Worm (Caenorhabditis elegans) whole organism, L1 larva: Measurements from ENCODE around the gene mul-1.
A peak's percentile ranks its signal among the peaks of the same experiment; 100 is the strongest.
"Not testable (repeated sequence)": the region's sequence is repeated elsewhere in the genome, so short reads cannot be mapped to it uniquely, and the experiment has no call there.

Source experiments
- C34B4.2 ChIP-seq: sonication (generic microtip); optimal IDR thresholded peaks from 2 replicates; lab custom pipeline; 2017; ENCODE audit warnings: mild to moderate bottlenecking, missing genetic modification characterization, missing compliant biosample characterization
- aha-1 ChIP-seq: fragments of 150-350 bp; optimal IDR thresholded peaks from 2 replicates; lab custom pipeline; 2014; ENCODE audit warnings: missing biosample characterization, missing genetic modification characterization
- alr-1 ChIP-seq: fragments of 200-800 bp; sonication (Bioruptor generic); optimal IDR thresholded peaks from 2 replicates; lab custom pipeline; 2018; ENCODE audit warnings: borderline replicate concordance, mild to moderate bottlenecking, missing genetic modification characterization, missing compliant biosample characterization
- aly-2 ChIP-seq: fragments of 150-350 bp; optimal IDR thresholded peaks from 2 replicates; lab custom pipeline; 2014; ENCODE audit warnings: missing biosample characterization, missing genetic modification characterization
- blmp-1 ChIP-seq: fragments of 150-350 bp; optimal IDR thresholded peaks from 2 replicates; lab custom pipeline; 2014; ENCODE audit warnings: missing biosample characterization, missing genetic modification characterization
- ceh-63 ChIP-seq: fragments of 200-800 bp; sonication (Bioruptor generic); optimal IDR thresholded peaks from 2 replicates; lab custom pipeline; 2018; ENCODE audit warnings: mild to moderate bottlenecking, missing genetic modification characterization, missing compliant biosample characterization
- ceh-8 ChIP-seq: fragments of 200-800 bp; sonication (Bioruptor generic); optimal IDR thresholded peaks from 2 replicates; lab custom pipeline; 2018; ENCODE audit warnings: mild to moderate bottlenecking, missing genetic modification characterization, moderate library complexity, missing compliant biosample characterization
- dpl-1 ChIP-seq, 3 experiments: fragments of 150-350 bp in 2 of 3; sonication (generic microtip) in 1 of 3; optimal IDR thresholded peaks; 2 replicates each; lab custom pipeline; 2014 to 2017; ENCODE audit warnings: missing biosample characterization in 3 of 3, missing genetic modification characterization in 3 of 3, missing genetic modification reagents in 3 of 3
- efl-1 ChIP-seq, 4 experiments: fragments of 150-350 bp; optimal IDR thresholded peaks in 3 of 4; peaks in 1 of 4; 1 replicate in 1 of 4; 2 replicates in 3 of 4; lab custom pipeline; 2014; ENCODE audit warnings: missing biosample characterization in 2 of 4, missing genetic modification characterization in 2 of 4, missing genetic modification reagents in 2 of 4
- efl-3 ChIP-seq: fragments of 200-800 bp; sonication (Bioruptor generic); optimal IDR thresholded peaks from 2 replicates; lab custom pipeline; 2018; ENCODE audit warnings: mild to moderate bottlenecking, missing genetic modification characterization, missing compliant biosample characterization
- egl-13 ChIP-seq: sonication (generic microtip); optimal IDR thresholded peaks from 2 replicates; lab custom pipeline; 2016; ENCODE audit warnings: missing genotype, missing genetic modification reagents, missing genetic modification characterization, missing compliant biosample characterization
- egl-27 ChIP-seq, 2 experiments: fragments of 150-350 bp in 1 of 2; sonication (generic microtip); optimal IDR thresholded peaks; 3 replicates each; lab custom pipeline; 2017 to 2018; ENCODE audit warnings: missing biosample characterization in 2 of 2, missing genetic modification characterization in 2 of 2, missing genetic modification reagents in 2 of 2
- elt-2 ChIP-seq: sonication (generic microtip); optimal IDR thresholded peaks from 2 replicates; lab custom pipeline; 2016; ENCODE audit warnings: missing genetic modification characterization, mild to moderate bottlenecking, inconsistent platforms, missing compliant biosample characterization, missing genetic modification reagents
- elt-3 ChIP-seq, 6 experiments: fragments of 150-350 bp in 1 of 6; sonication (generic microtip); optimal IDR thresholded peaks; 2 replicates each; lab custom pipeline; 2017 to 2018; ENCODE audit warnings: missing biosample characterization in 6 of 6, missing genetic modification characterization in 6 of 6, inconsistent platforms in 1 of 6
- hlh-17 ChIP-seq: fragments of 200-800 bp; sonication (Bioruptor generic); optimal IDR thresholded peaks from 2 replicates; lab custom pipeline; 2018; ENCODE audit warnings: missing genetic modification characterization, mild to moderate bottlenecking, missing compliant biosample characterization, moderate library complexity, borderline replicate concordance
- jun-1 ChIP-seq: fragments of 150-350 bp; optimal IDR thresholded peaks from 2 replicates; lab custom pipeline; 2014; ENCODE audit warnings: missing biosample characterization, missing genetic modification reagents, missing genetic modification characterization
- lin-15B ChIP-seq: fragments of 150-350 bp; sonication (generic microtip); optimal IDR thresholded peaks from 3 replicates; lab custom pipeline; 2014; ENCODE audit warnings: missing biosample characterization, missing genetic modification characterization
- lir-3 ChIP-seq: sonication (generic microtip); optimal IDR thresholded peaks from 2 replicates; lab custom pipeline; 2016; ENCODE audit warnings: mild to moderate bottlenecking, missing genetic modification characterization, moderate library complexity, missing compliant biosample characterization; ENCODE audit not compliant: poor library complexity
- mab-9 ChIP-seq: fragments of 200-800 bp; sonication (Bioruptor generic); IDR thresholded peaks from 2 replicates; pipeline ENCODE4 v1.3.6; 2022; ENCODE audit warnings: missing genetic modification reagents, missing genetic modification characterization, missing compliant biosample characterization
- mdl-1 ChIP-seq, 2 experiments: fragments of 150-350 bp; optimal IDR thresholded peaks; 2 replicates each; lab custom pipeline; 2014 to 2017; ENCODE audit warnings: missing biosample characterization in 2 of 2, missing genetic modification characterization in 2 of 2, inconsistent platforms in 1 of 2
- mef-2 ChIP-seq: fragments of 150-350 bp; optimal IDR thresholded peaks from 2 replicates; lab custom pipeline; 2014; ENCODE audit warnings: missing biosample characterization, missing genetic modification characterization
- mep-1 ChIP-seq: fragments of 150-350 bp; optimal IDR thresholded peaks from 2 replicates; lab custom pipeline; 2014; ENCODE audit warnings: missing biosample characterization, missing genetic modification characterization
- nhr-11 ChIP-seq: fragments of 150-350 bp; optimal IDR thresholded peaks from 2 replicates; lab custom pipeline; 2014; ENCODE audit warnings: missing biosample characterization, missing genetic modification characterization
- nhr-47 ChIP-seq: sonication (generic microtip); optimal IDR thresholded peaks from 2 replicates; lab custom pipeline; 2016; ENCODE audit warnings: mild to moderate bottlenecking, missing genetic modification characterization, moderate library complexity, missing compliant biosample characterization
- nhr-76 ChIP-seq: sonication (generic microtip); optimal IDR thresholded peaks from 2 replicates; lab custom pipeline; 2017; ENCODE audit warnings: missing biosample characterization, missing genetic modification characterization
- nhr-84 ChIP-seq: sonication (generic microtip); optimal IDR thresholded peaks from 2 replicates; lab custom pipeline; 2017; ENCODE audit warnings: missing biosample characterization, missing genetic modification characterization
- nhr-90 ChIP-seq: sonication (generic microtip); optimal IDR thresholded peaks from 2 replicates; lab custom pipeline; 2016; ENCODE audit warnings: mild to moderate bottlenecking, missing genetic modification characterization, missing compliant biosample characterization; ENCODE audit not compliant: poor library complexity
- pag-3 ChIP-seq: sonication (generic microtip); optimal IDR thresholded peaks from 2 replicates; lab custom pipeline; 2017; ENCODE audit warnings: missing genetic modification characterization, mild to moderate bottlenecking, missing compliant biosample characterization, antibody characterized with exemption, borderline replicate concordance; ENCODE audit not compliant: insufficient read depth
- rnt-1 ChIP-seq: sonication (generic microtip); optimal IDR thresholded peaks from 2 replicates; lab custom pipeline; 2016; ENCODE audit warnings: mild to moderate bottlenecking, missing genetic modification characterization, moderate library complexity, missing compliant biosample characterization
- skn-1 ChIP-seq: fragments of 150-350 bp; optimal IDR thresholded peaks from 2 replicates; lab custom pipeline; 2014; ENCODE audit warnings: missing biosample characterization, missing genetic modification characterization
- unc-130 ChIP-seq: fragments of 150-350 bp; optimal IDR thresholded peaks from 2 replicates; lab custom pipeline; 2017; ENCODE audit warnings: missing biosample characterization, missing genetic modification characterization, inconsistent platforms
- unc-30 ChIP-seq: sonication (generic microtip); optimal IDR thresholded peaks from 2 replicates; lab custom pipeline; 2017; ENCODE audit warnings: missing biosample characterization, missing genetic modification characterization
- xbp-1 ChIP-seq: sonication (generic microtip); optimal IDR thresholded peaks from 2 replicates; lab custom pipeline; 2016; ENCODE audit warnings: missing genetic modification characterization, missing compliant biosample characterization

mul-1 gene

ce11 chrIV:4137472-4137871 lies 14.5 kb upstream of the mul-1 start, which contains the start of gene F49F1.9:
F49F1.9 (minus strand) TSS chrIV:4137572.
- TF ChIP-seq lir-3 (tag; lab: Kevin White, UChicago) (no peak), nhr-11 (no peak), egl-13 (tag; lab: Kevin White, UChicago) (no peak), nhr-84 (no peak), rnt-1 (tag; lab: Kevin White, UChicago) (no peak), egl-27 (tag; optimal IDR thresholded peaks at IDR 0.05; lab: Kevin White, UChicago) (no peak), ceh-63 (GFP tag; lab: Kevin White, UChicago) (no peak), mdl-1 (tag; optimal IDR thresholded peaks at IDR 0.05; lab: Kevin White, UChicago) (no peak), nhr-76 (tag; lab: Kevin White, UChicago) (no peak), hlh-17 (GFP tag; lab: Kevin White, UChicago) (no peak), mef-2 (tag; lab: Kevin White, UChicago) (no peak), mep-1 (tag; lab: Kevin White, UChicago) (no peak), aly-2 (tag; lab: Kevin White, UChicago) (no peak), ceh-8 (GFP tag; lab: Kevin White, UChicago) (no peak), xbp-1 (tag; lab: Kevin White, UChicago) (no peak), alr-1 (tag; lab: Kevin White, UChicago) (no peak), mab-9 (GFP tag; lab: Robert Waterston, UW) (no peak), skn-1 (no peak)
- TF ChIP-seq, all 84 proteins: peak for 0

- no peak for TF ChIP-seq efl-1 (optimal IDR thresholded peaks at IDR 0.05; lab: Kevin White, UChicago)
- no peak for TF ChIP-seq efl-1 (GFP tag; optimal IDR thresholded peaks at IDR 0.05 in 1 of 2; lab: Kevin White, UChicago)
- TF ChIP-seq aha-1 (tag; lab: Kevin White, UChicago), result no peak
- no peak for TF ChIP-seq jun-1
- no peak for TF ChIP-seq dpl-1 (GFP tag; optimal IDR thresholded peaks at IDR 0.05; lab: Kevin White, UChicago)
- TF ChIP-seq lin-15B (tag; lab: Kevin White, UChicago), result no peak
- no peak for TF ChIP-seq nhr-90 (tag; lab: Kevin White, UChicago)
- TF ChIP-seq mef-2 (tag; lab: Kevin White, UChicago), result no peak
- TF ChIP-seq blmp-1 (tag; lab: Kevin White, UChicago), result no peak
- TF ChIP-seq nhr-47 (tag; lab: Kevin White, UChicago), result no peak
- no peak for TF ChIP-seq mep-1 (tag; lab: Kevin White, UChicago)
- no peak for TF ChIP-seq ceh-8 (GFP tag; lab: Kevin White, UChicago)
- TF ChIP-seq C34B4.2 (tag; lab: Kevin White, UChicago), result no peak
- TF ChIP-seq unc-30 (tag; lab: Kevin White, UChicago), result no peak
- no peak for TF ChIP-seq unc-130 (tag; lab: Kevin White, UChicago)
- no peak for TF ChIP-seq pag-3 (tag; lab: Kevin White, UChicago)
Measured at ce11 chrIV:4135744-4136143, 12.8 kb upstream of the mul-1 start, which contains the start of gene F49F1.17. F49F1.17 (minus strand) TSS chrIV:4135844.

ce11 chrIV:4125657-4126056 lies 2.7 kb upstream of the mul-1 start, which contains the start of gene F49F1.7:
F49F1.7 (minus strand) TSS chrIV:4125757.
- not testable (repeated sequence) for TF ChIP-seq efl-3 (GFP tag; lab: Kevin White, UChicago); ceh-8 (GFP tag; lab: Kevin White, UChicago); elt-3 (tag; optimal IDR thresholded peaks at IDR 0.05; lab: Kevin White, UChicago)
- TF ChIP-seq, all 84 proteins: peak for 0; not testable (repeated sequence) for 84

- TF ChIP-seq pag-3 (tag; lab: Kevin White, UChicago), result no peak
- peak; percentile 79 for TF ChIP-seq elt-2 (tag; lab: Kevin White, UChicago)
- TF ChIP-seq, all 84 proteins: peak for 1
Measured at ce11 chrIV:4121055-4121454, 1.9 kb downstream of the mul-1 start.
